Worm (Caenorhabditis elegans) whole organism, mixed stage, embryonic: Measurements from ENCODE around the gene nmr-1.
A peak's percentile ranks its signal among the peaks of the same experiment; 100 is the strongest.

Source experiments
- M03D4.4 ChIP-seq: sonication (generic microtip); optimal IDR thresholded peaks from 2 replicates; lab custom pipeline; 2017; ENCODE audit warnings: mild to moderate bottlenecking, missing genetic modification characterization, missing compliant biosample characterization
- bed-3 ChIP-seq: fragments of 200-800 bp; sonication (Bioruptor generic); optimal IDR thresholded peaks from 3 replicates; lab custom pipeline; 2018; ENCODE audit warnings: mild to moderate bottlenecking, missing genetic modification characterization, moderate library complexity, missing compliant biosample characterization
- blmp-1 ChIP-seq: fragments of 150-350 bp; optimal IDR thresholded peaks from 2 replicates; lab custom pipeline; 2014; ENCODE audit warnings: missing biosample characterization, missing genetic modification characterization
- ceh-39 ChIP-seq: fragments of 150-350 bp; optimal IDR thresholded peaks from 2 replicates; lab custom pipeline; 2014; ENCODE audit warnings: missing biosample characterization, missing genetic modification characterization
- ceh-43 ChIP-seq: fragments of 200-800 bp; sonication (Bioruptor generic); optimal IDR thresholded peaks from 2 replicates; lab custom pipeline; 2018; ENCODE audit warnings: mild to moderate bottlenecking, missing genetic modification characterization, moderate library complexity, missing compliant biosample characterization
- ceh-83 ChIP-seq: fragments of 200-800 bp; sonication (Bioruptor generic); optimal IDR thresholded peaks from 2 replicates; lab custom pipeline; 2018; ENCODE audit warnings: mild to moderate bottlenecking, missing genetic modification characterization, missing compliant biosample characterization
- ces-1 ChIP-seq: fragments of 150-350 bp; optimal IDR thresholded peaks from 2 replicates; lab custom pipeline; 2014; ENCODE audit warnings: missing biosample characterization, missing genetic modification reagents, missing genetic modification characterization
- cnd-1 ChIP-seq: fragments of 200-800 bp; sonication (Bioruptor generic); optimal IDR thresholded peaks from 2 replicates; lab custom pipeline; 2018; ENCODE audit warnings: mild to moderate bottlenecking, missing genetic modification characterization, missing compliant biosample characterization
- drap-1 ChIP-seq: fragments of 200-800 bp; sonication (Bioruptor generic); optimal IDR thresholded peaks from 3 replicates; lab custom pipeline; 2018; ENCODE audit warnings: mild to moderate bottlenecking, missing genetic modification characterization, missing compliant biosample characterization
- elt-1 ChIP-seq: sonication (generic microtip); optimal IDR thresholded peaks from 2 replicates; lab custom pipeline; 2017; ENCODE audit warnings: missing genetic modification characterization, mild to moderate bottlenecking, missing compliant biosample characterization, antibody characterized with exemption, moderate library complexity, borderline replicate concordance; ENCODE audit not compliant: insufficient read depth
- elt-3 ChIP-seq: fragments of 150-350 bp; optimal IDR thresholded peaks from 2 replicates; lab custom pipeline; 2014; ENCODE audit warnings: missing biosample characterization, missing genetic modification characterization
- flh-1 ChIP-seq: fragments of 200-800 bp; sonication (Bioruptor generic); optimal IDR thresholded peaks from 2 replicates; lab custom pipeline; 2018; ENCODE audit warnings: mild to moderate bottlenecking, missing genetic modification characterization, moderate library complexity, missing compliant biosample characterization
- ham-2 ChIP-seq: fragments of 200-800 bp; sonication (Bioruptor generic); optimal IDR thresholded peaks from 2 replicates; lab custom pipeline; 2018; ENCODE audit warnings: mild to moderate bottlenecking, missing genetic modification characterization, missing compliant biosample characterization
- hlh-1 ChIP-seq: fragments of 150-350 bp; optimal IDR thresholded peaks from 2 replicates; lab custom pipeline; 2014; ENCODE audit warnings: missing biosample characterization, missing genetic modification reagents, missing genetic modification characterization
- lin-13 ChIP-seq: fragments of 150-350 bp; optimal IDR thresholded peaks from 2 replicates; lab custom pipeline; 2014; ENCODE audit warnings: missing biosample characterization, missing genetic modification characterization
- lin-32 ChIP-seq: fragments of 200-800 bp; sonication (Bioruptor generic); optimal IDR thresholded peaks from 2 replicates; lab custom pipeline; 2018; ENCODE audit warnings: mild to moderate bottlenecking, missing genetic modification characterization, missing compliant biosample characterization
- lsy-2 ChIP-seq: fragments of 150-350 bp; optimal IDR thresholded peaks from 2 replicates; lab custom pipeline; 2014; ENCODE audit warnings: missing biosample characterization, missing genetic modification characterization
- mab-5 ChIP-seq: fragments of 150-350 bp; optimal IDR thresholded peaks from 2 replicates; lab custom pipeline; 2014; ENCODE audit warnings: missing biosample characterization, missing genetic modification characterization
- mep-1 ChIP-seq: fragments of 150-350 bp; optimal IDR thresholded peaks from 2 replicates; lab custom pipeline; 2017; ENCODE audit warnings: missing biosample characterization, missing genetic modification reagents, missing genetic modification characterization, inconsistent platforms
- mls-2 ChIP-seq: sonication (generic microtip); optimal IDR thresholded peaks from 2 replicates; lab custom pipeline; 2016; ENCODE audit warnings: mild to moderate bottlenecking, missing genetic modification characterization, moderate library complexity, missing compliant biosample characterization
- nhr-12 ChIP-seq: fragments of 150-350 bp; optimal IDR thresholded peaks from 2 replicates; lab custom pipeline; 2014; ENCODE audit warnings: missing biosample characterization, missing genetic modification characterization
- nhr-2 ChIP-seq: fragments of 150-350 bp; optimal IDR thresholded peaks from 2 replicates; lab custom pipeline; 2014; ENCODE audit warnings: missing biosample characterization, missing genetic modification characterization
- nhr-237 ChIP-seq: fragments of 150-350 bp; optimal IDR thresholded peaks from 2 replicates; lab custom pipeline; 2014; ENCODE audit warnings: missing biosample characterization, missing genetic modification characterization
- nhr-28 ChIP-seq: fragments of 150-350 bp; optimal IDR thresholded peaks from 2 replicates; lab custom pipeline; 2014; ENCODE audit warnings: missing biosample characterization, missing genetic modification characterization
- nhr-76 ChIP-seq: sonication (generic microtip); optimal IDR thresholded peaks from 2 replicates; lab custom pipeline; 2017; ENCODE audit warnings: missing biosample characterization, missing genetic modification characterization
- pha-4 ChIP-seq: fragments of 150-350 bp; optimal IDR thresholded peaks from 2 replicates; lab custom pipeline; 2018; ENCODE audit warnings: missing biosample characterization, missing genetic modification reagents, missing genetic modification characterization
- sem-2 ChIP-seq: fragments of 200-800 bp; sonication (Bioruptor generic); optimal IDR thresholded peaks from 2 replicates; lab custom pipeline; 2018; ENCODE audit warnings: mild to moderate bottlenecking, missing genetic modification characterization, missing compliant biosample characterization
- snpc-4 ChIP-seq: fragments of 150-350 bp; optimal IDR thresholded peaks from 2 replicates; lab custom pipeline; 2014; ENCODE audit warnings: missing biosample characterization, missing genetic modification characterization
- sptf-1 ChIP-seq: sonication (generic microtip); optimal IDR thresholded peaks from 2 replicates; lab custom pipeline; 2017; ENCODE audit warnings: mild to moderate bottlenecking, missing genetic modification characterization, moderate library complexity, missing compliant biosample characterization
- tbx-8 ChIP-seq: fragments of 200-800 bp; sonication (Bioruptor generic); optimal IDR thresholded peaks from 2 replicates; lab custom pipeline; 2018; ENCODE audit warnings: mild to moderate bottlenecking, missing genetic modification characterization, moderate library complexity, missing compliant biosample characterization
- unc-120 ChIP-seq: sonication (generic microtip); optimal IDR thresholded peaks from 2 replicates; lab custom pipeline; 2017; ENCODE audit warnings: missing genetic modification characterization, missing compliant biosample characterization; ENCODE audit not compliant: poor library complexity, severe bottlenecking
- unc-39 ChIP-seq: fragments of 150-350 bp; optimal IDR thresholded peaks from 2 replicates; lab custom pipeline; 2014; ENCODE audit warnings: missing biosample characterization, missing genetic modification characterization
- unc-62 ChIP-seq: fragments of 150-350 bp; optimal IDR thresholded peaks from 2 replicates; lab custom pipeline; 2014; ENCODE audit warnings: missing biosample characterization, missing genetic modification reagents, missing genetic modification characterization
- ztf-11 ChIP-seq: fragments of 150-350 bp; optimal IDR thresholded peaks from 2 replicates; lab custom pipeline; 2014; ENCODE audit warnings: missing biosample characterization, missing genetic modification characterization

Gene nmr-1

DNA sequence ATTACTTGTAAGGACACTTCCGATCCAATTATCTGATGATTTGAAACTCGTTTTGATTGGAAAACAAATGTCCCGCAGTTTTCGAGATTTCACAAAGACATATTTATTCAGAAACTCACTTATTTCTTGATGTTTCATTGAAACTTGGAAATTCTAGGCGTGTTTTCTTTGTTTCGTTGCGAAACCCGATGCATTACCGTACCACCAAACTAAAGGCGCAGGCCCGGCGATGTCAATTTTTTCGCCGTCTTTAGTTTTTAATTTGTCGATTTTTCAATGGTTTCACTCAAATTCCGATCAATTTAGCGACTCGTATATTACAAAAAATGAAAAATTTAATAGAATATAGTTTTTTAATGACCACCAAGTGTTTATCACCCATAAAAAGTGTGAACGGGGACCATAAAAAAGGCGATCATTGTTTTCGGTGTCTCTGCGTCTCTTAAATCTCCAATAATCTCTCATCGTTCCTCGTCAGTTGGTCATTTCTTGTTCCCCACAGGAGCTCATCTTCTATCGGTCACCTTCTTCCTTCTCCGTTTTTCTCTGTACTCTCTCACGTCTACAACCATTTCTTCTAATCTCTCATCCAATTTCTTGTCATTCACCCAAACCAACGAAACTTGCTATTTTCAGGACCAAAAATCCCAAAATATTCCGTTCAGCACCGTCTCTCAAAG, 19.5 kb upstream of the nmr-1 start, which contains the start of gene clr-1:
Gene clr-1 (plus strand): TSS at position 630 of the 680 bp plus-strand sequence.
- TF ChIP-seq elt-1 (tag; lab: Kevin White, UChicago) (no peak), unc-120 (tag; lab: Kevin White, UChicago) (peak; percentile 27), unc-39 (tag; lab: Kevin White, UChicago) (no peak), hlh-1 (tag; lab: Kevin White, UChicago) (peak; percentile 74)

DNA sequence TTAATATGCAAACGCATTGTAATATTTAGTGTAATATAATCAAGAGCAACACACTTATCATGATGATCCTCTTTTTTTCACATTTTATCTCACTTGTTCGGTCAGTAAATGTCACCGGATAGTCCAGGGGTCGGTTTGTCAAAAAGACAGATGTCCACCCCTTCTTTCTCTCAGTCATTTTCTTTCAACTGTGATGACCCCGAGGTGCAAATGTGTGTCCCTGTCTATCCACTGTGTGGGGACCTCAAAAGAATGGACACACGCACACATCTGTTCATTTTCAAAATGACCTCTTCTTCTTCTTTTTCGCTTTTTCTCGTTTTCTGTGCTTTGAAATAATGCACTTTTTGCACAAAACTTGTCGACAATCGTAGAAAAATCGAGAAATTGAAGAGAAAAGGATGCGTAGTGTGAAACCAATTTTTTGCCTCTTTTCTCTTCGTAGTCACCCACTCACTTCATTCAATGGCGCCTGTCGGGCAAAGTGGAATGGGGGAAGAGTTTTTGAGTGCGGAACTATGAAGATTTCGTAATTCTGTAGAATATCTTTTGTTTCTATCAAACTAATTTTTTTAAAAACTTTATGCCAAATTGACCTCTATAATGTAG, 17.4 kb upstream of the nmr-1 start:
- no peak for TF ChIP-seq tbx-8 (GFP tag; lab: Kevin White, UChicago)
- no peak for TF ChIP-seq mab-5
- no peak for TF ChIP-seq elt-1 (tag; lab: Kevin White, UChicago)
- no peak for TF ChIP-seq ceh-83 (GFP tag; lab: Kevin White, UChicago)
- no peak for TF ChIP-seq unc-120 (tag; lab: Kevin White, UChicago)
- TF ChIP-seq bed-3 (GFP tag; lab: Kevin White, UChicago), result no peak
- no peak for TF ChIP-seq unc-39 (tag; lab: Kevin White, UChicago)
- peak; percentile 41 for TF ChIP-seq cnd-1 (tag; lab: Kevin White, UChicago)
- TF ChIP-seq blmp-1 (tag; lab: Kevin White, UChicago), result no peak
- no peak for TF ChIP-seq M03D4.4
- no peak for TF ChIP-seq snpc-4 (tag; lab: Kevin White, UChicago)
- TF ChIP-seq ham-2 (GFP tag; lab: Kevin White, UChicago), result no peak
- TF ChIP-seq nhr-12 (tag; lab: Kevin White, UChicago), result no peak
- TF ChIP-seq lin-32 (GFP tag; lab: Kevin White, UChicago), result peak; percentile 24
- no peak for TF ChIP-seq mep-1
- TF ChIP-seq sptf-1 (tag; lab: Kevin White, UChicago), result no peak
- TF ChIP-seq ces-1 (GFP tag; lab: Kevin White, UChicago), result no peak
- no peak for TF ChIP-seq nhr-76 (tag; lab: Kevin White, UChicago)
- TF ChIP-seq nhr-2 (tag; lab: Kevin White, UChicago), result peak; percentile 98
- no peak for TF ChIP-seq ceh-39 (tag; lab: Kevin White, UChicago)
- TF ChIP-seq lsy-2 (tag; lab: Kevin White, UChicago), result no peak
- no peak for TF ChIP-seq nhr-237 (tag; lab: Kevin White, UChicago)
- TF ChIP-seq hlh-1 (tag; lab: Kevin White, UChicago), result peak; percentile 47
- no peak for TF ChIP-seq elt-3 (tag; lab: Kevin White, UChicago)
- TF ChIP-seq nhr-28 (tag; lab: Kevin White, UChicago), result no peak
- TF ChIP-seq ztf-11 (tag; lab: Kevin White, UChicago), result no peak
- TF ChIP-seq sem-2 (GFP tag; lab: Kevin White, UChicago), result no peak
- TF ChIP-seq pha-4 (tag; lab: Kevin White, UChicago), result no peak
- no peak for TF ChIP-seq unc-62 (GFP tag; lab: Kevin White, UChicago)
- TF ChIP-seq drap-1 (GFP tag; lab: Kevin White, UChicago), result no peak

DNA sequence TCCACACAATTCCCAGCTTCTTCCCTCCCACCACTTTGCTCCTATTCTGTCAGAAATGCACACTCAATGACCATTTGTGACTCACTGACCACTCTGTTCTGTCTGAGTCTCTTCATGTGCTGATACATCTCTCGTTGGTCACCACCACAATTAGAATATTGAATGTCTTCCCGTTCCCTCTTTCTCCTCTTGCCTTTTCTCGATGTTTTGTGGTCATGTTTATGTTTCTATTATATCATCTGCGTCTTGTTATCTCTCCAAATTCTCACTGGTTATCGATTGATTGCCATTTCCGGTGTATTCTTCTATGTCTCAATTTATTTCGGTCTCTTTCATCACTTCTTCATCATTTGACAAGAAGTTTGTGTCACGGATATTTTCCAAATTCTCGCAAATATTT, 14.5 kb upstream of the nmr-1 start:
- TF ChIP-seq ceh-39 (tag; lab: Kevin White, UChicago) (no peak), nhr-237 (tag; lab: Kevin White, UChicago) (no peak), unc-120 (tag; lab: Kevin White, UChicago) (no peak), unc-62 (GFP tag; lab: Kevin White, UChicago) (peak; percentile 14), nhr-12 (tag; lab: Kevin White, UChicago) (no peak), snpc-4 (tag; lab: Kevin White, UChicago) (no peak), ces-1 (GFP tag; lab: Kevin White, UChicago) (peak; percentile 74), elt-3 (tag; lab: Kevin White, UChicago) (no peak), bed-3 (GFP tag; lab: Kevin White, UChicago) (no peak), mep-1 (peak; percentile 37), mls-2 (tag; lab: Kevin White, UChicago) (peak; percentile 46), mab-5 (no peak)

DNA sequence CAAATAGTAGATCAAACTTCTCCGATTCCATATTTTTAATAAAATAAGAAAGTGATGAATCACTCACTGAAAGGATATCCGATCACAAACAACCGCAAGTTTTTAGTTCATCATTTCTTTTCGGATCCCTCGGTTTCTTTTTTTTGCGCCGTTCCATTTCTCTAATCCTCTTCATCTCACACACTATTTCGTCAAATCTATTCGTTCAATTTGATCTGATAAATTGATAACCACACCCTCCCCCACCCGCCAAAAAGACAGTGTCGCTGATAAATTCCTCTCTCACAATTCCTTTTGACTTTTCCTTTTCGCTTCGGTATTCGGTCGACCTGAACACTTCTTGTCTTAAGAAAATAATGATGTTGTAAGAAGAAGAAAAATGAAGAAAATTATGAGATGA, 13.1 kb upstream of the nmr-1 start:
- TF ChIP-seq mab-5, result no peak
- no peak for TF ChIP-seq blmp-1 (tag; lab: Kevin White, UChicago)
- no peak for TF ChIP-seq ztf-11 (tag; lab: Kevin White, UChicago)
- no peak for TF ChIP-seq ceh-43
- TF ChIP-seq flh-1 (GFP tag; lab: Kevin White, UChicago), result no peak
- TF ChIP-seq hlh-1 (tag; lab: Kevin White, UChicago), result no peak
- no peak for TF ChIP-seq unc-120 (tag; lab: Kevin White, UChicago)
- no peak for TF ChIP-seq lin-13 (tag; lab: Kevin White, UChicago)
- TF ChIP-seq mep-1, result no peak
- TF ChIP-seq M03D4.4, result no peak
- no peak for TF ChIP-seq snpc-4 (tag; lab: Kevin White, UChicago)
- TF ChIP-seq ceh-83 (GFP tag; lab: Kevin White, UChicago), result no peak
- TF ChIP-seq lsy-2 (tag; lab: Kevin White, UChicago), result no peak
- no peak for TF ChIP-seq sem-2 (GFP tag; lab: Kevin White, UChicago)
- no peak for TF ChIP-seq bed-3 (GFP tag; lab: Kevin White, UChicago)
- no peak for TF ChIP-seq unc-39 (tag; lab: Kevin White, UChicago)
- TF ChIP-seq ceh-39 (tag; lab: Kevin White, UChicago), result no peak
- TF ChIP-seq drap-1 (GFP tag; lab: Kevin White, UChicago), result no peak
